Fruit fly (Drosophila melanogaster): ENCODE measurements around the gene CG13887.

Gene CG13887

dm6 chr3L:880851-881250 lies 43.2 kb downstream of the CG13887 start:
- TF ChIP-seq ttk (optimal IDR thresholded peaks at IDR 0.05) (no peak), psq (optimal IDR thresholded peaks at IDR 0.05) (no peak), Myc (optimal IDR thresholded peaks at IDR 0.05) (no peak), Sin3A (optimal IDR thresholded peaks at IDR 0.05) (no peak), h (optimal IDR thresholded peaks at IDR 0.05) (no peak), insv (optimal IDR thresholded peaks at IDR 0.05) (no peak)

dm6 chr3L:881496-882235 lies 44.0 kb downstream of the CG13887 start, which contains the start of gene CG13907:
Gene CG13907, minus strand, starts transcription at chr3L:882013.
- TF ChIP-seq insv (optimal IDR thresholded peaks at IDR 0.05) (no peak), psq (optimal IDR thresholded peaks at IDR 0.05) (no peak), h (optimal IDR thresholded peaks at IDR 0.05) (no peak), Sin3A (optimal IDR thresholded peaks at IDR 0.05) (no peak), ttk (optimal IDR thresholded peaks at IDR 0.05) (no peak), Myc (optimal IDR thresholded peaks at IDR 0.05) (no peak)

dm6 chr3L:882236-882891 lies 44.7 kb downstream of the CG13887 start:
- TF ChIP-seq Myc (optimal IDR thresholded peaks at IDR 0.05): no peak
- no peak for TF ChIP-seq Sin3A (optimal IDR thresholded peaks at IDR 0.05)
- no peak for TF ChIP-seq psq (optimal IDR thresholded peaks at IDR 0.05)
- no peak for TF ChIP-seq h (optimal IDR thresholded peaks at IDR 0.05)
- no peak for TF ChIP-seq ttk (optimal IDR thresholded peaks at IDR 0.05)
- TF ChIP-seq insv (optimal IDR thresholded peaks at IDR 0.05): no peak

dm6 chr3L:882892-883255 lies 45.2 kb downstream of the CG13887 start:
- TF ChIP-seq Myc (optimal IDR thresholded peaks at IDR 0.05) (no peak), ttk (optimal IDR thresholded peaks at IDR 0.05) (no peak), h (optimal IDR thresholded peaks at IDR 0.05) (no peak), insv (optimal IDR thresholded peaks at IDR 0.05) (no peak), psq (optimal IDR thresholded peaks at IDR 0.05) (no peak), Sin3A (optimal IDR thresholded peaks at IDR 0.05) (no peak)

- no peak for TF ChIP-seq h (optimal IDR thresholded peaks at IDR 0.05)
- no peak for TF ChIP-seq psq (optimal IDR thresholded peaks at IDR 0.05)
- no peak for TF ChIP-seq Sin3A (optimal IDR thresholded peaks at IDR 0.05)
- TF ChIP-seq insv (optimal IDR thresholded peaks at IDR 0.05): no peak
Observed at dm6 chr3L:883786-884185, 46.1 kb downstream of the CG13887 start.

- TF ChIP-seq ttk (optimal IDR thresholded peaks at IDR 0.05): no peak
- TF ChIP-seq Sin3A (optimal IDR thresholded peaks at IDR 0.05): no peak
- no peak for TF ChIP-seq h (optimal IDR thresholded peaks at IDR 0.05)
- no peak for TF ChIP-seq psq (optimal IDR thresholded peaks at IDR 0.05)
- TF ChIP-seq insv (optimal IDR thresholded peaks at IDR 0.05): no peak
- TF ChIP-seq Myc (optimal IDR thresholded peaks at IDR 0.05): no peak
Observed at dm6 chr3L:884239-884638, 46.6 kb downstream of the CG13887 start.

- TF ChIP-seq ttk (optimal IDR thresholded peaks at IDR 0.05): no peak
Observed at dm6 chr3L:885006-885405, 47.3 kb downstream of the CG13887 start.

- no peak for TF ChIP-seq Sin3A (optimal IDR thresholded peaks at IDR 0.05)
- no peak for TF ChIP-seq ttk (optimal IDR thresholded peaks at IDR 0.05)
- no peak for TF ChIP-seq insv (optimal IDR thresholded peaks at IDR 0.05)
- TF ChIP-seq Myc (optimal IDR thresholded peaks at IDR 0.05): no peak
- no peak for TF ChIP-seq psq (optimal IDR thresholded peaks at IDR 0.05)
- TF ChIP-seq h (optimal IDR thresholded peaks at IDR 0.05): no peak
Observed at dm6 chr3L:885624-886257, 48.1 kb downstream of the CG13887 start.

dm6 chr3L:887423-888097 lies 49.9 kb downstream of the CG13887 start:
- TF ChIP-seq ttk (optimal IDR thresholded peaks at IDR 0.05) (no peak), psq (optimal IDR thresholded peaks at IDR 0.05) (no peak), insv (optimal IDR thresholded peaks at IDR 0.05) (no peak), Sin3A (optimal IDR thresholded peaks at IDR 0.05) (no peak), Myc (optimal IDR thresholded peaks at IDR 0.05) (no peak), h (optimal IDR thresholded peaks at IDR 0.05) (no peak)

dm6 chr3L:888372-888771 lies 50.7 kb downstream of the CG13887 start:
- TF ChIP-seq ttk (optimal IDR thresholded peaks at IDR 0.05): no peak
- no peak for TF ChIP-seq insv (optimal IDR thresholded peaks at IDR 0.05)
- no peak for TF ChIP-seq Sin3A (optimal IDR thresholded peaks at IDR 0.05)
- no peak for TF ChIP-seq Myc (optimal IDR thresholded peaks at IDR 0.05)
- no peak for TF ChIP-seq psq (optimal IDR thresholded peaks at IDR 0.05)
- TF ChIP-seq h (optimal IDR thresholded peaks at IDR 0.05): no peak

All from Kc167 (cell line).